In genomic region chr2L:9670909-9671422, dm6 we compare ENCODE assay signal across 1 fruit fly cellular context.
A peak's percentile ranks its signal among the peaks of the same experiment; 100 is the strongest.
TF ChIP-seq lines count a peak whose summit lies in the region.

No protein-coding gene starts in this region.

TF ChIP-seq in whole organism, embryonic, 481 proteins besides CTCF, POLR2A, EP300 and RAD21 (continued from another document):
- TF ChIP-seq CG17568 (GFP tag; optimal IDR thresholded peaks at IDR 0.05; lab: Kevin White, UChicago) (no peak), exex (tag; optimal IDR thresholded peaks at IDR 0.05; lab: Kevin White, UChicago) (peak; percentile 37), sd (tag; optimal IDR thresholded peaks at IDR 0.05; lab: Kevin White, UChicago) (peak; percentile 73), sisA (GFP tag; IDR thresholded peaks at IDR 0.05; lab: Robert Waterston, UW) (no peak), crol (GFP tag; IDR thresholded peaks at IDR 0.05; lab: Robert Waterston, UW) (0 out of 2 replicates have a peak, but pooled peaks have one; percentile 37), CG6254 (GFP tag; optimal IDR thresholded peaks at IDR 0.05; lab: Kevin White, UChicago) (no peak), CG15514 (GFP tag; optimal IDR thresholded peaks at IDR 0.05; lab: Kevin White, UChicago) (peak; percentile 11), Asciz (GFP tag; optimal IDR thresholded peaks at IDR 0.05; lab: Kevin White, UChicago) (peak; percentile 33), vvl (GFP tag; IDR thresholded peaks at IDR 0.05; lab: Robert Waterston, UW) (0 out of 2 replicates have a peak, but pooled peaks have one; percentile 39), sr (GFP tag; IDR thresholded peaks at IDR 0.05; lab: Robert Waterston, UW) (peak; percentile 22; the same call in 1 of the 3 replicates), CG18599 (GFP tag; optimal IDR thresholded peaks at IDR 0.05; lab: Kevin White, UChicago) (peak; percentile 20), Rfx (GFP tag; IDR thresholded peaks at IDR 0.05; lab: Robert Waterston, UW) (peak; percentile 36; the same call in 1 of the 2 replicates), lab (GFP tag; optimal IDR thresholded peaks at IDR 0.05; lab: Kevin White, UChicago) (peak; percentile 44), CG3281 (GFP tag; optimal IDR thresholded peaks at IDR 0.05; lab: Kevin White, UChicago) (peak; percentile 23), sug (tag; optimal IDR thresholded peaks at IDR 0.05; lab: Kevin White, UChicago) (peak; percentile 55), zfh1 (GFP tag; IDR thresholded peaks at IDR 0.05; lab: Robert Waterston, UW) (0 out of 3 replicates have a peak, but pooled peaks have one; percentile 19), CG13123 (GFP tag; optimal IDR thresholded peaks at IDR 0.05; lab: Kevin White, UChicago) (no peak), Meics (GFP tag; optimal IDR thresholded peaks at IDR 0.05; lab: Kevin White, UChicago) (peak; percentile 3), dysf (GFP tag; IDR thresholded peaks at IDR 0.05; lab: Robert Waterston, UW) (0 out of 3 replicates have a peak, but pooled peaks have one; percentile 21), bsh (GFP tag; optimal IDR thresholded peaks at IDR 0.05; lab: Kevin White, UChicago) (no peak)
